Worm (Caenorhabditis elegans) whole organism, L1 larva: ENCODE results near the gene sec-61.A.

Source experiments
- C16A3.4 ChIP-seq: fragments of 150-350 bp; optimal IDR thresholded peaks from 2 replicates; lab custom pipeline; 2014; ENCODE audit warnings: missing biosample characterization, missing genetic modification characterization
- C34B4.2 ChIP-seq: sonication (generic microtip); optimal IDR thresholded peaks from 2 replicates; lab custom pipeline; 2017; ENCODE audit warnings: mild to moderate bottlenecking, missing genetic modification characterization, missing compliant biosample characterization
- F16B12.6 ChIP-seq: fragments of 150-350 bp; optimal IDR thresholded peaks from 2 replicates; lab custom pipeline; 2014; ENCODE audit warnings: missing biosample characterization, missing genetic modification characterization
- Y116A8C.19 ChIP-seq: sonication (generic microtip); optimal IDR thresholded peaks from 2 replicates; lab custom pipeline; 2016; ENCODE audit warnings: missing compliant biosample characterization, missing genetic modification characterization, borderline replicate concordance
- aha-1 ChIP-seq: fragments of 150-350 bp; optimal IDR thresholded peaks from 2 replicates; lab custom pipeline; 2014; ENCODE audit warnings: missing biosample characterization, missing genetic modification characterization
- alr-1 ChIP-seq: fragments of 200-800 bp; sonication (Bioruptor generic); optimal IDR thresholded peaks from 2 replicates; lab custom pipeline; 2018; ENCODE audit warnings: borderline replicate concordance, mild to moderate bottlenecking, missing genetic modification characterization, missing compliant biosample characterization
- ama-1 ChIP-seq: fragments of 150-350 bp; optimal IDR thresholded peaks from 2 replicates; lab custom pipeline; 2014
- blmp-1 ChIP-seq: fragments of 150-350 bp; optimal IDR thresholded peaks from 2 replicates; lab custom pipeline; 2014; ENCODE audit warnings: missing biosample characterization, missing genetic modification characterization
- ceh-63 ChIP-seq: fragments of 200-800 bp; sonication (Bioruptor generic); optimal IDR thresholded peaks from 2 replicates; lab custom pipeline; 2018; ENCODE audit warnings: mild to moderate bottlenecking, missing genetic modification characterization, missing compliant biosample characterization
- ceh-8 ChIP-seq: fragments of 200-800 bp; sonication (Bioruptor generic); optimal IDR thresholded peaks from 2 replicates; lab custom pipeline; 2018; ENCODE audit warnings: mild to moderate bottlenecking, missing genetic modification characterization, moderate library complexity, missing compliant biosample characterization
- ceh-82 ChIP-seq, 3 experiments: fragments of 150-350 bp in 1 of 3; sonication (generic microtip) in 2 of 3; optimal IDR thresholded peaks; 2 replicates each; lab custom pipeline; 2014 to 2017; ENCODE audit warnings: missing biosample characterization in 3 of 3, missing genetic modification characterization in 3 of 3
- ces-1 ChIP-seq: fragments of 150-350 bp; optimal IDR thresholded peaks from 2 replicates; lab custom pipeline; 2014; ENCODE audit warnings: missing biosample characterization, missing genetic modification reagents, missing genetic modification characterization
- efl-1 ChIP-seq, 4 experiments: fragments of 150-350 bp; optimal IDR thresholded peaks in 3 of 4; peaks in 1 of 4; 1 replicate in 1 of 4; 2 replicates in 3 of 4; lab custom pipeline; 2014; ENCODE audit warnings: missing biosample characterization in 2 of 4, missing genetic modification characterization in 2 of 4, missing genetic modification reagents in 2 of 4
- efl-3 ChIP-seq: fragments of 200-800 bp; sonication (Bioruptor generic); optimal IDR thresholded peaks from 2 replicates; lab custom pipeline; 2018; ENCODE audit warnings: mild to moderate bottlenecking, missing genetic modification characterization, missing compliant biosample characterization
- egl-13 ChIP-seq: sonication (generic microtip); optimal IDR thresholded peaks from 2 replicates; lab custom pipeline; 2016; ENCODE audit warnings: missing genotype, missing genetic modification reagents, missing genetic modification characterization, missing compliant biosample characterization
- elt-2 ChIP-seq: sonication (generic microtip); optimal IDR thresholded peaks from 2 replicates; lab custom pipeline; 2016; ENCODE audit warnings: missing genetic modification characterization, mild to moderate bottlenecking, inconsistent platforms, missing compliant biosample characterization, missing genetic modification reagents
- elt-3 ChIP-seq, 6 experiments: fragments of 150-350 bp in 1 of 6; sonication (generic microtip); optimal IDR thresholded peaks; 2 replicates each; lab custom pipeline; 2017 to 2018; ENCODE audit warnings: missing biosample characterization in 6 of 6, missing genetic modification characterization in 6 of 6, inconsistent platforms in 1 of 6
- ets-5 ChIP-seq: fragments of 200-800 bp; sonication (Bioruptor generic); IDR thresholded peaks from 2 replicates; pipeline ENCODE4 v1.3.6; 2022; ENCODE audit warnings: missing genetic modification characterization, missing compliant biosample characterization
- hlh-17 ChIP-seq: fragments of 200-800 bp; sonication (Bioruptor generic); optimal IDR thresholded peaks from 2 replicates; lab custom pipeline; 2018; ENCODE audit warnings: missing genetic modification characterization, mild to moderate bottlenecking, missing compliant biosample characterization, moderate library complexity, borderline replicate concordance
- hpl-2 ChIP-seq: fragments of 150-350 bp; optimal IDR thresholded peaks from 2 replicates; lab custom pipeline; 2014; ENCODE audit warnings: missing biosample characterization, missing genetic modification reagents, missing genetic modification characterization
- irx-1 ChIP-seq: sonication (generic microtip); optimal IDR thresholded peaks from 2 replicates; lab custom pipeline; 2016; ENCODE audit warnings: missing genetic modification characterization, missing compliant biosample characterization
- jun-1 ChIP-seq: fragments of 150-350 bp; optimal IDR thresholded peaks from 2 replicates; lab custom pipeline; 2014; ENCODE audit warnings: missing biosample characterization, missing genetic modification reagents, missing genetic modification characterization
- lin-13 ChIP-seq: fragments of 150-350 bp; optimal IDR thresholded peaks from 2 replicates; lab custom pipeline; 2014; ENCODE audit warnings: missing biosample characterization, missing genetic modification reagents, missing genetic modification characterization
- lin-14 ChIP-seq: fragments of 200-800 bp; sonication (Bioruptor generic); optimal IDR thresholded peaks from 2 replicates; lab custom pipeline; 2018; ENCODE audit warnings: mild to moderate bottlenecking, missing genetic modification characterization, moderate library complexity, missing compliant biosample characterization
- lin-15B ChIP-seq: fragments of 150-350 bp; sonication (generic microtip); optimal IDR thresholded peaks from 3 replicates; lab custom pipeline; 2014; ENCODE audit warnings: missing biosample characterization, missing genetic modification characterization
- lin-35 ChIP-seq, 2 experiments: fragments of 150-350 bp; optimal IDR thresholded peaks; 2 replicates each; lab custom pipeline; 2014; ENCODE audit warnings: missing biosample characterization in 2 of 2, missing genetic modification characterization in 2 of 2, missing genetic modification reagents in 2 of 2
- mdl-1 ChIP-seq, 2 experiments: fragments of 150-350 bp; optimal IDR thresholded peaks; 2 replicates each; lab custom pipeline; 2014 to 2017; ENCODE audit warnings: missing biosample characterization in 2 of 2, missing genetic modification characterization in 2 of 2, inconsistent platforms in 1 of 2
- mef-2 ChIP-seq: fragments of 150-350 bp; optimal IDR thresholded peaks from 2 replicates; lab custom pipeline; 2014; ENCODE audit warnings: missing biosample characterization, missing genetic modification characterization
- mep-1 ChIP-seq: fragments of 150-350 bp; optimal IDR thresholded peaks from 2 replicates; lab custom pipeline; 2014; ENCODE audit warnings: missing biosample characterization, missing genetic modification characterization
- nhr-11 ChIP-seq: fragments of 150-350 bp; optimal IDR thresholded peaks from 2 replicates; lab custom pipeline; 2014; ENCODE audit warnings: missing biosample characterization, missing genetic modification characterization
- nhr-12 ChIP-seq: sonication (generic microtip); optimal IDR thresholded peaks from 2 replicates; lab custom pipeline; 2017; ENCODE audit warnings: missing biosample characterization, missing genetic modification characterization
- nhr-19 ChIP-seq: fragments of 200-800 bp; sonication (Bioruptor generic); conservative IDR thresholded peaks from 2 replicates; pipeline ENCODE4 v1.3.6; 2022; ENCODE audit warnings: missing genetic modification characterization, missing compliant biosample characterization
- nhr-237 ChIP-seq: fragments of 150-350 bp; optimal IDR thresholded peaks from 2 replicates; lab custom pipeline; 2014; ENCODE audit warnings: missing biosample characterization, missing genetic modification characterization
- nhr-71 ChIP-seq: sonication (generic microtip); optimal IDR thresholded peaks from 2 replicates; lab custom pipeline; 2016; ENCODE audit warnings: mild to moderate bottlenecking, missing genetic modification characterization, moderate library complexity, missing compliant biosample characterization
- nhr-76 ChIP-seq: sonication (generic microtip); optimal IDR thresholded peaks from 2 replicates; lab custom pipeline; 2017; ENCODE audit warnings: missing biosample characterization, missing genetic modification characterization
- nhr-84 ChIP-seq: sonication (generic microtip); optimal IDR thresholded peaks from 2 replicates; lab custom pipeline; 2017; ENCODE audit warnings: missing biosample characterization, missing genetic modification characterization
- nhr-85 ChIP-seq: sonication (generic microtip); peaks from one replicate; lab custom pipeline; 2016; ENCODE audit warnings: missing genetic modification characterization, inconsistent platforms, missing compliant biosample characterization
- nhr-90 ChIP-seq: sonication (generic microtip); optimal IDR thresholded peaks from 2 replicates; lab custom pipeline; 2016; ENCODE audit warnings: mild to moderate bottlenecking, missing genetic modification characterization, missing compliant biosample characterization; ENCODE audit not compliant: poor library complexity
- pax-3 ChIP-seq: fragments of 200-800 bp; sonication (Bioruptor generic); optimal IDR thresholded peaks from 2 replicates; lab custom pipeline; 2018; ENCODE audit warnings: mild to moderate bottlenecking, missing genetic modification characterization, moderate library complexity, missing compliant biosample characterization
- rnt-1 ChIP-seq: sonication (generic microtip); optimal IDR thresholded peaks from 2 replicates; lab custom pipeline; 2016; ENCODE audit warnings: mild to moderate bottlenecking, missing genetic modification characterization, moderate library complexity, missing compliant biosample characterization
- skn-1 ChIP-seq: fragments of 150-350 bp; optimal IDR thresholded peaks from 2 replicates; lab custom pipeline; 2014; ENCODE audit warnings: missing biosample characterization, missing genetic modification characterization
- sox-4 ChIP-seq: sonication (generic microtip); optimal IDR thresholded peaks from 2 replicates; lab custom pipeline; 2016; ENCODE audit warnings: missing genetic modification characterization, missing compliant biosample characterization
- sptf-1 ChIP-seq: fragments of 150-350 bp; optimal IDR thresholded peaks from 2 replicates; lab custom pipeline; 2014; ENCODE audit warnings: missing biosample characterization, missing genetic modification characterization
- sup-37 ChIP-seq: fragments of 200-800 bp; sonication (Bioruptor generic); optimal IDR thresholded peaks from 2 replicates; lab custom pipeline; 2018; ENCODE audit warnings: mild to moderate bottlenecking, missing genetic modification characterization, missing compliant biosample characterization
- swsn-7 ChIP-seq: sonication (generic microtip); optimal IDR thresholded peaks from 2 replicates; lab custom pipeline; 2016; ENCODE audit warnings: missing genetic modification characterization, missing compliant biosample characterization
- tbx-2 ChIP-seq: sonication (generic microtip); optimal IDR thresholded peaks from 2 replicates; lab custom pipeline; 2016; ENCODE audit warnings: missing genetic modification characterization, missing compliant biosample characterization
- unc-30 ChIP-seq: sonication (generic microtip); optimal IDR thresholded peaks from 2 replicates; lab custom pipeline; 2017; ENCODE audit warnings: missing biosample characterization, missing genetic modification characterization
- unc-86 ChIP-seq: sonication (generic microtip); optimal IDR thresholded peaks from 2 replicates; lab custom pipeline; 2016; ENCODE audit warnings: missing genetic modification characterization, missing compliant biosample characterization
- unc-98 ChIP-seq: fragments of 200-800 bp; sonication (Bioruptor generic); IDR thresholded peaks from 2 replicates; pipeline ENCODE4 v1.3.6; 2022; ENCODE audit warnings: missing genetic modification characterization, missing compliant biosample characterization
- vab-15 ChIP-seq: sonication (generic microtip); optimal IDR thresholded peaks from 2 replicates; lab custom pipeline; 2017; ENCODE audit warnings: missing genotype, mild to moderate bottlenecking, missing genetic modification characterization, missing compliant biosample characterization
- xbp-1 ChIP-seq: sonication (generic microtip); optimal IDR thresholded peaks from 2 replicates; lab custom pipeline; 2016; ENCODE audit warnings: missing genetic modification characterization, missing compliant biosample characterization
- ztf-11 ChIP-seq, 2 experiments: sonication (generic microtip); optimal IDR thresholded peaks; 2 replicates each; lab custom pipeline; 2016 to 2017; ENCODE audit warnings: missing genetic modification characterization in 2 of 2, missing biosample characterization in 1 of 2, missing compliant biosample characterization in 1 of 2
- ztf-4 ChIP-seq: fragments of 150-350 bp; optimal IDR thresholded peaks from 2 replicates; lab custom pipeline; 2014; ENCODE audit warnings: missing biosample characterization, missing genetic modification characterization

sec-61.A gene

DNA sequence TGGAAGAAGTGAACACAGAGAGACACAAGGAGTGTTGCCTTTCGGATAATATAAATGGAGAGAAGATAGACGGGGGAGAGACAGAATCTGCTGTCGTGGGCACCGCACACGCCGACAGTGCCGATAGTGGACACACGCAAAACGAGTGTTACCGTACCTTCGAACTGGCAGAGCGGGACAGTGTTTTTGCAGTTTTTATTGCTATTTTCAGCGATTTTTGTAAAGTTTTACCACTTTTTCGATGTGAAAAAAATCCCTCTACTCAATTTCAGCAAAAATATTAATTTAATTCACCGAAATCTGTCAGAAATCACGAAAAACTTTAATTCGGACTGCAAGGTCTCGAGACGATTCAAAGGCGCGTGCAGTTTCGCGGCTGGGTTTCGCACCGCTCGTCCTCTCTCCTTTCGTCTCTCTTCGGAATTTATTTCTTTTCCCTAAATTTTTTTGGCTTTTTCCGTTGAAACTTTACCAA is at the start of gene sec-61.A:
sec-61.A (minus strand) TSS at position 387 of the 475 bp plus-strand sequence.
- TF ChIP-seq mdl-1 (tag; optimal IDR thresholded peaks at IDR 0.05; lab: Kevin White, UChicago) (peak in 1 of 2 experiments; percentile 55), Y116A8C.19 (no peak), alr-1 (tag; lab: Kevin White, UChicago) (no peak), hlh-17 (no peak), lin-15B (peak; percentile 46), elt-3 (tag; optimal IDR thresholded peaks at IDR 0.05; lab: Kevin White, UChicago) (peak in 3 of 6 experiments; percentile 39 to 64 (median 58)), sox-4 (peak; percentile 59), ztf-11 (tag; optimal IDR thresholded peaks at IDR 0.05; lab: Kevin White, UChicago) (peak in 1 of 2 experiments; percentile 65), unc-98 (no peak), blmp-1 (tag; lab: Kevin White, UChicago) (peak; percentile 3), ceh-82 (tag; optimal IDR thresholded peaks at IDR 0.05; lab: Kevin White, UChicago) (peak in 2 of 3 experiments; percentile 34 to 47), efl-1 (optimal IDR thresholded peaks at IDR 0.05; lab: Kevin White, UChicago) (peak; percentile 79 to 87), efl-1 (GFP tag; optimal IDR thresholded peaks at IDR 0.05 in 1 of 2; lab: Kevin White, UChicago) (peak; percentile 66 to 93), lin-13 (GFP tag; lab: Kevin White, UChicago) (peak; percentile 60), C16A3.4 (tag; lab: Kevin White, UChicago) (peak; percentile 40), efl-3 (GFP tag; lab: Kevin White, UChicago) (peak; percentile 31), ces-1 (GFP tag; lab: Kevin White, UChicago) (no peak), ceh-63 (no peak), lin-14 (GFP tag; lab: Kevin White, UChicago) (peak; percentile 90), F16B12.6 (peak; percentile 18), vab-15 (tag; lab: Kevin White, UChicago) (peak; percentile 34), lin-35 (GFP tag; optimal IDR thresholded peaks at IDR 0.05; lab: Kevin White, UChicago) (peak; percentile 84 to 85), nhr-19 (peak; percentile 73), sptf-1 (tag; lab: Kevin White, UChicago) (no peak), irx-1 (tag; lab: Kevin White, UChicago) (peak; percentile 80), C34B4.2 (peak; percentile 29), mep-1 (tag; lab: Kevin White, UChicago) (no peak), hpl-2 (no peak), nhr-76 (tag; lab: Kevin White, UChicago) (no peak), xbp-1 (tag; lab: Kevin White, UChicago) (peak; percentile 93), unc-30 (tag; lab: Kevin White, UChicago) (no peak), ama-1 (lab: Kevin White, UChicago) (no peak), nhr-90 (tag; lab: Kevin White, UChicago) (peak; percentile 85), pax-3 (tag; lab: Kevin White, UChicago) (peak; percentile 76), tbx-2 (peak; percentile 89), nhr-84 (tag; lab: Kevin White, UChicago) (no peak), rnt-1 (tag; lab: Kevin White, UChicago) (peak; percentile 34), jun-1 (tag; lab: Kevin White, UChicago) (peak; percentile 2), sup-37 (GFP tag; lab: Kevin White, UChicago) (peak; percentile 40), nhr-237 (peak; percentile 16), ztf-4 (no peak), nhr-11 (tag; lab: Kevin White, UChicago) (no peak), skn-1 (peak; percentile 42), swsn-7 (tag; lab: Kevin White, UChicago) (peak; percentile 84), ets-5 (GFP tag; lab: Robert Waterston, UW) (no peak), nhr-12 (tag; lab: Kevin White, UChicago) (no peak), elt-2 (tag; lab: Kevin White, UChicago) (peak; percentile 35), mef-2 (no peak), egl-13 (tag; lab: Kevin White, UChicago) (peak; percentile 63), ceh-8 (GFP tag; lab: Kevin White, UChicago) (no peak), nhr-85 (peak; percentile 96), aha-1 (tag; lab: Kevin White, UChicago) (no peak), unc-86 (peak; percentile 85), nhr-71 (tag; lab: Kevin White, UChicago) (peak; percentile 93)
